Worm (Caenorhabditis elegans) whole organism, L1 larva: ENCODE results near the gene nhr-206.

ENCODE experiments used
- C04F5.9 ChIP-seq: sonication (generic microtip); optimal IDR thresholded peaks from 2 replicates; lab custom pipeline; 2016; ENCODE audit warnings: missing genetic modification characterization, missing compliant biosample characterization
- C34B4.2 ChIP-seq: sonication (generic microtip); optimal IDR thresholded peaks from 2 replicates; lab custom pipeline; 2017; ENCODE audit warnings: mild to moderate bottlenecking, missing genetic modification characterization, missing compliant biosample characterization
- F16B12.6 ChIP-seq: fragments of 150-350 bp; optimal IDR thresholded peaks from 2 replicates; lab custom pipeline; 2014; ENCODE audit warnings: missing biosample characterization, missing genetic modification characterization
- aly-2 ChIP-seq: fragments of 150-350 bp; optimal IDR thresholded peaks from 2 replicates; lab custom pipeline; 2014; ENCODE audit warnings: missing biosample characterization, missing genetic modification characterization
- ama-1 ChIP-seq: fragments of 150-350 bp; optimal IDR thresholded peaks from 2 replicates; lab custom pipeline; 2014
- ceh-8 ChIP-seq: fragments of 200-800 bp; sonication (Bioruptor generic); optimal IDR thresholded peaks from 2 replicates; lab custom pipeline; 2018; ENCODE audit warnings: mild to moderate bottlenecking, missing genetic modification characterization, moderate library complexity, missing compliant biosample characterization
- dpl-1 ChIP-seq, 3 experiments: fragments of 150-350 bp in 2 of 3; sonication (generic microtip) in 1 of 3; optimal IDR thresholded peaks; 2 replicates each; lab custom pipeline; 2014 to 2017; ENCODE audit warnings: missing biosample characterization in 3 of 3, missing genetic modification characterization in 3 of 3, missing genetic modification reagents in 3 of 3
- efl-1 ChIP-seq, 4 experiments: fragments of 150-350 bp; optimal IDR thresholded peaks in 3 of 4; peaks in 1 of 4; 1 replicate in 1 of 4; 2 replicates in 3 of 4; lab custom pipeline; 2014; ENCODE audit warnings: missing biosample characterization in 2 of 4, missing genetic modification characterization in 2 of 4, missing genetic modification reagents in 2 of 4
- elt-2 ChIP-seq: sonication (generic microtip); optimal IDR thresholded peaks from 2 replicates; lab custom pipeline; 2016; ENCODE audit warnings: missing genetic modification characterization, mild to moderate bottlenecking, inconsistent platforms, missing compliant biosample characterization, missing genetic modification reagents
- elt-3 ChIP-seq, 6 experiments: fragments of 150-350 bp in 1 of 6; sonication (generic microtip); optimal IDR thresholded peaks; 2 replicates each; lab custom pipeline; 2017 to 2018; ENCODE audit warnings: missing biosample characterization in 6 of 6, missing genetic modification characterization in 6 of 6, inconsistent platforms in 1 of 6
- fkh-10 ChIP-seq: sonication (generic microtip); optimal IDR thresholded peaks from 2 replicates; lab custom pipeline; 2017; ENCODE audit warnings: missing biosample characterization, missing genetic modification reagents, missing genetic modification characterization
- fkh-8 ChIP-seq: sonication (generic microtip); optimal IDR thresholded peaks from 2 replicates; lab custom pipeline; 2016; ENCODE audit warnings: mild to moderate bottlenecking, missing genetic modification characterization, missing compliant biosample characterization
- hlh-17 ChIP-seq: fragments of 200-800 bp; sonication (Bioruptor generic); optimal IDR thresholded peaks from 2 replicates; lab custom pipeline; 2018; ENCODE audit warnings: missing genetic modification characterization, mild to moderate bottlenecking, missing compliant biosample characterization, moderate library complexity, borderline replicate concordance
- irx-1 ChIP-seq: sonication (generic microtip); optimal IDR thresholded peaks from 2 replicates; lab custom pipeline; 2016; ENCODE audit warnings: missing genetic modification characterization, missing compliant biosample characterization
- isw-1 ChIP-seq: fragments of 200-800 bp; sonication (Bioruptor generic); IDR thresholded peaks from 2 replicates; pipeline ENCODE4 v1.3.6; 2022; ENCODE audit warnings: missing genetic modification characterization, missing compliant biosample characterization
- lin-13 ChIP-seq: fragments of 150-350 bp; optimal IDR thresholded peaks from 2 replicates; lab custom pipeline; 2014; ENCODE audit warnings: missing biosample characterization, missing genetic modification reagents, missing genetic modification characterization
- lin-14 ChIP-seq: fragments of 200-800 bp; sonication (Bioruptor generic); optimal IDR thresholded peaks from 2 replicates; lab custom pipeline; 2018; ENCODE audit warnings: mild to moderate bottlenecking, missing genetic modification characterization, moderate library complexity, missing compliant biosample characterization
- lin-15B ChIP-seq: fragments of 150-350 bp; sonication (generic microtip); optimal IDR thresholded peaks from 3 replicates; lab custom pipeline; 2014; ENCODE audit warnings: missing biosample characterization, missing genetic modification characterization
- mab-9 ChIP-seq: fragments of 200-800 bp; sonication (Bioruptor generic); IDR thresholded peaks from 2 replicates; pipeline ENCODE4 v1.3.6; 2022; ENCODE audit warnings: missing genetic modification reagents, missing genetic modification characterization, missing compliant biosample characterization
- mef-2 ChIP-seq: fragments of 150-350 bp; optimal IDR thresholded peaks from 2 replicates; lab custom pipeline; 2014; ENCODE audit warnings: missing biosample characterization, missing genetic modification characterization
- mep-1 ChIP-seq: fragments of 150-350 bp; optimal IDR thresholded peaks from 2 replicates; lab custom pipeline; 2014; ENCODE audit warnings: missing biosample characterization, missing genetic modification characterization
- nhr-12 ChIP-seq: sonication (generic microtip); optimal IDR thresholded peaks from 2 replicates; lab custom pipeline; 2017; ENCODE audit warnings: missing biosample characterization, missing genetic modification characterization
- nhr-19 ChIP-seq: fragments of 200-800 bp; sonication (Bioruptor generic); conservative IDR thresholded peaks from 2 replicates; pipeline ENCODE4 v1.3.6; 2022; ENCODE audit warnings: missing genetic modification characterization, missing compliant biosample characterization
- nhr-237 ChIP-seq: fragments of 150-350 bp; optimal IDR thresholded peaks from 2 replicates; lab custom pipeline; 2014; ENCODE audit warnings: missing biosample characterization, missing genetic modification characterization
- nhr-28 ChIP-seq: fragments of 150-350 bp; optimal IDR thresholded peaks from 2 replicates; lab custom pipeline; 2014; ENCODE audit warnings: missing biosample characterization, missing genetic modification characterization
- nhr-47 ChIP-seq: sonication (generic microtip); optimal IDR thresholded peaks from 2 replicates; lab custom pipeline; 2016; ENCODE audit warnings: mild to moderate bottlenecking, missing genetic modification characterization, moderate library complexity, missing compliant biosample characterization
- nhr-71 ChIP-seq: sonication (generic microtip); optimal IDR thresholded peaks from 2 replicates; lab custom pipeline; 2016; ENCODE audit warnings: mild to moderate bottlenecking, missing genetic modification characterization, moderate library complexity, missing compliant biosample characterization
- nhr-77 ChIP-seq: fragments of 150-350 bp; optimal IDR thresholded peaks from 2 replicates; lab custom pipeline; 2014; ENCODE audit warnings: missing biosample characterization, missing genetic modification characterization
- nhr-84 ChIP-seq: sonication (generic microtip); optimal IDR thresholded peaks from 2 replicates; lab custom pipeline; 2017; ENCODE audit warnings: missing biosample characterization, missing genetic modification characterization
- nhr-85 ChIP-seq: sonication (generic microtip); peaks from one replicate; lab custom pipeline; 2016; ENCODE audit warnings: missing genetic modification characterization, inconsistent platforms, missing compliant biosample characterization
- nhr-90 ChIP-seq: sonication (generic microtip); optimal IDR thresholded peaks from 2 replicates; lab custom pipeline; 2016; ENCODE audit warnings: mild to moderate bottlenecking, missing genetic modification characterization, missing compliant biosample characterization; ENCODE audit not compliant: poor library complexity
- pag-3 ChIP-seq: sonication (generic microtip); optimal IDR thresholded peaks from 2 replicates; lab custom pipeline; 2017; ENCODE audit warnings: missing genetic modification characterization, mild to moderate bottlenecking, missing compliant biosample characterization, antibody characterized with exemption, borderline replicate concordance; ENCODE audit not compliant: insufficient read depth
- snu-23 ChIP-seq: sonication (generic microtip); optimal IDR thresholded peaks from 2 replicates; lab custom pipeline; 2016; ENCODE audit warnings: missing genetic modification characterization, missing compliant biosample characterization
- sptf-1 ChIP-seq: fragments of 150-350 bp; optimal IDR thresholded peaks from 2 replicates; lab custom pipeline; 2014; ENCODE audit warnings: missing biosample characterization, missing genetic modification characterization
- sup-37 ChIP-seq: fragments of 200-800 bp; sonication (Bioruptor generic); optimal IDR thresholded peaks from 2 replicates; lab custom pipeline; 2018; ENCODE audit warnings: mild to moderate bottlenecking, missing genetic modification characterization, missing compliant biosample characterization
- swsn-7 ChIP-seq: sonication (generic microtip); optimal IDR thresholded peaks from 2 replicates; lab custom pipeline; 2016; ENCODE audit warnings: missing genetic modification characterization, missing compliant biosample characterization
- tbx-2 ChIP-seq: sonication (generic microtip); optimal IDR thresholded peaks from 2 replicates; lab custom pipeline; 2016; ENCODE audit warnings: missing genetic modification characterization, missing compliant biosample characterization
- tlp-1 ChIP-seq: fragments of 150-350 bp; optimal IDR thresholded peaks from 2 replicates; lab custom pipeline; 2014; ENCODE audit warnings: missing biosample characterization, missing genetic modification characterization
- unc-130 ChIP-seq: fragments of 150-350 bp; optimal IDR thresholded peaks from 2 replicates; lab custom pipeline; 2017; ENCODE audit warnings: missing biosample characterization, missing genetic modification characterization, inconsistent platforms
- unc-62 ChIP-seq: fragments of 150-350 bp; optimal IDR thresholded peaks from 2 replicates; lab custom pipeline; 2014; ENCODE audit warnings: missing biosample characterization, missing genetic modification reagents, missing genetic modification characterization
- unc-86 ChIP-seq: sonication (generic microtip); optimal IDR thresholded peaks from 2 replicates; lab custom pipeline; 2016; ENCODE audit warnings: missing genetic modification characterization, missing compliant biosample characterization
- unc-98 ChIP-seq: fragments of 200-800 bp; sonication (Bioruptor generic); IDR thresholded peaks from 2 replicates; pipeline ENCODE4 v1.3.6; 2022; ENCODE audit warnings: missing genetic modification characterization, missing compliant biosample characterization

nhr-206 gene

ce11 chrV:12080274-12080673 lies 11.5 kb upstream of the nhr-206 start, which contains the start of gene R07B7.9:
R07B7.9 (minus strand) TSS chrV:12080374.
- TF ChIP-seq fkh-8 (tag; lab: Kevin White, UChicago) (no peak), pag-3 (tag; lab: Kevin White, UChicago) (no peak), tlp-1 (tag; lab: Kevin White, UChicago) (no peak), ama-1 (no peak), mep-1 (tag; lab: Kevin White, UChicago) (no peak), nhr-90 (tag; lab: Kevin White, UChicago) (no peak), nhr-237 (tag; lab: Kevin White, UChicago) (no peak), F16B12.6 (tag; lab: Kevin White, UChicago) (no peak), C04F5.9 (tag; lab: Kevin White, UChicago) (no peak), tbx-2 (no peak), sup-37 (GFP tag; lab: Kevin White, UChicago) (no peak), unc-98 (GFP tag; lab: Robert Waterston, UW) (no peak), nhr-47 (tag; lab: Kevin White, UChicago) (no peak), unc-130 (tag; lab: Kevin White, UChicago) (no peak), nhr-12 (tag; lab: Kevin White, UChicago) (no peak)

ce11 chrV:12082932-12083331 lies 8.9 kb upstream of the nhr-206 start, which contains the start of gene R07B7.10:
R07B7.10 (plus strand) TSS chrV:12083216.
- TF ChIP-seq lin-14 (GFP tag; lab: Kevin White, UChicago) (peak; percentile 7), nhr-19 (GFP tag; lab: Robert Waterston, UW) (no peak), nhr-28 (tag; lab: Kevin White, UChicago) (no peak), efl-1 (optimal IDR thresholded peaks at IDR 0.05; lab: Kevin White, UChicago) (peak; percentile 22 to 52), efl-1 (GFP tag; optimal IDR thresholded peaks at IDR 0.05 in 1 of 2; lab: Kevin White, UChicago) (peak in 1 of 2 experiments; percentile 50)

- TF ChIP-seq mab-9 (GFP tag; lab: Robert Waterston, UW) (no peak), elt-2 (tag; lab: Kevin White, UChicago) (peak; percentile 8), unc-86 (tag; lab: Kevin White, UChicago) (no peak)
Measured at ce11 chrV:12084216-12084615, 7.6 kb upstream of the nhr-206 start, which contains the start of gene R07B7.8. R07B7.8 (minus strand) TSS chrV:12084316.

DNA sequence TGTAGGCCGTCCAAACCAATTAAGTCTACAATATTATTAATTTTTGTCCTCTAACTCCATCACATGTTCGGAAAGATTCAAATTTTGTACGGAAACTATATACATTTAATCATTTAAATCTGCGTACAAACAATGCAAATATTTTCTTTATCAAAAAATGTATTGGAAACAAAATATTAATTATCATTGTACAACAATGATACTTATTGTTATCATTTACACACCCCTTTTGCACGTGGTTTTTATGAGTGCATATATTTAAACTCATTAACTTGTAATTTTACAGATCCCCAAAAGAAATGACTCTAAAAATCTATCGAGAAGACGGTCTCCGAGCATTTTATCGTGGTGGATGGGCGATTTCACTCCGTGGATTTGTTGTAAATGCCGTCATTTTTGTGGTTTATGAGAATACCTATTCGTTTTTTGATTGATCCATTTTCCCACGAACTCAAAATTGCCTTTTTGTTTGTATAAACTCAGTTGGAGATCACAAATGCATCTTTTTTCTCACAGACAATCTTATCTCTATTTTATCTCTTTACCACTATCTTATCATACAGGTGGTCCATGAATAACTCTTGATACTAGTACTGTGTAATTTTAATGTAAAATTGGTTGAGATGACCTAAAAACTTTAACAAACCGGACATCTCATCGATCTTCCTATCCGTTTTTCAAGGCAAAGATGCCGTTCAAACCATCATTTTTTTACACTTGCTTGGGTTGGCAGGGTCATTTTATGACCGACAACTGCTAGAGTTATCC lies 5.8 kb upstream of the nhr-206 start:
- TF ChIP-seq fkh-10 (no peak), nhr-85 (tag; lab: Kevin White, UChicago) (peak; percentile 6), elt-3 (tag; optimal IDR thresholded peaks at IDR 0.05; lab: Kevin White, UChicago) (peak; percentile 75 to 98 (median 94)), elt-2 (tag; lab: Kevin White, UChicago) (peak; percentile 63), lin-14 (GFP tag; lab: Kevin White, UChicago) (peak; percentile 3)
- TF ChIP-seq, all 84 proteins: peak for 4

- TF ChIP-seq snu-23 (GFP tag; lab: Kevin White, UChicago) = no peak
- TF ChIP-seq mef-2 = no peak
Measured at ce11 chrV:12086934-12087333, 4.9 kb upstream of the nhr-206 start, which contains the start of gene gana-1. gana-1 (plus strand) TSS chrV:12087234.

- TF ChIP-seq sptf-1 (tag; lab: Kevin White, UChicago) (no peak), hlh-17 (GFP tag; lab: Kevin White, UChicago) (no peak), ceh-8 (GFP tag; lab: Kevin White, UChicago) (no peak), irx-1 (no peak), lin-13 (GFP tag; lab: Kevin White, UChicago) (no peak), lin-15B (tag; lab: Kevin White, UChicago) (no peak), nhr-77 (no peak), swsn-7 (tag; lab: Kevin White, UChicago) (no peak), isw-1 (no peak), unc-62 (GFP tag; lab: Kevin White, UChicago) (no peak), nhr-84 (tag; lab: Kevin White, UChicago) (no peak), efl-1 (optimal IDR thresholded peaks at IDR 0.05; lab: Kevin White, UChicago) (no peak), efl-1 (GFP tag; optimal IDR thresholded peaks at IDR 0.05 in 1 of 2; lab: Kevin White, UChicago) (no peak), C34B4.2 (tag; lab: Kevin White, UChicago) (no peak), dpl-1 (GFP tag; optimal IDR thresholded peaks at IDR 0.05; lab: Kevin White, UChicago) (no peak), nhr-71 (tag; lab: Kevin White, UChicago) (no peak), aly-2 (tag; lab: Kevin White, UChicago) (no peak), elt-3 (tag; optimal IDR thresholded peaks at IDR 0.05; lab: Kevin White, UChicago) (no peak)
Measured at ce11 chrV:12088773-12089172, 3.0 kb upstream of the nhr-206 start, which contains the start of gene R07B7.12. R07B7.12 (plus strand) TSS chrV:12089073.
